Fruit fly (Drosophila melanogaster) whole organism, wandering third instar larva: ENCODE results near the gene Cox11.

Experiments
- Abd-B ChIP-seq: fragments of >200 bp; optimal IDR thresholded peaks from 2 replicates; lab custom pipeline; 2017; ENCODE audit warnings: missing biosample characterization, missing genetic modification characterization
- CG32264 ChIP-seq: fragments of 200-800 bp; sonication (Bioruptor generic); optimal IDR thresholded peaks from 2 replicates; lab custom pipeline; 2016; ENCODE audit warnings: missing biosample characterization, missing genetic modification characterization
- CG9705 ChIP-seq: fragments of 200-800 bp; sonication (Bioruptor generic); optimal IDR thresholded peaks from 2 replicates; lab custom pipeline; 2018; ENCODE audit warnings: missing biosample characterization, mild to moderate bottlenecking, missing genetic modification characterization
- CrebA ChIP-seq: fragments of 200-800 bp; sonication (Bioruptor generic); optimal IDR thresholded peaks from 2 replicates; lab custom pipeline; 2016; ENCODE audit warnings: missing biosample characterization, mild to moderate bottlenecking, missing genetic modification characterization, borderline replicate concordance
- Dfd ChIP-seq: fragments of >200 bp; optimal IDR thresholded peaks from 2 replicates; lab custom pipeline; 2017; ENCODE audit warnings: missing biosample characterization, missing genetic modification characterization
- Dif ChIP-seq: fragments of 200-275, 200-300 bp; sonication (Bioruptor generic); optimal IDR thresholded peaks from 2 replicates; lab custom pipeline; 2018; ENCODE audit warnings: missing biosample characterization, missing genetic modification characterization; ENCODE audit not compliant: partially characterized antibody
- GATAd ChIP-seq: sonication (Bioruptor generic); optimal IDR thresholded peaks from 2 replicates; lab custom pipeline; 2016; ENCODE audit warnings: missing biosample characterization, missing genetic modification characterization
- HLH106 ChIP-seq: fragments of 200-800 bp; optimal IDR thresholded peaks from 3 replicates; lab custom pipeline; 2019; ENCODE audit warnings: missing biosample characterization, mild to moderate bottlenecking, missing genetic modification characterization, moderate library complexity
- Hnf4 ChIP-seq: fragments of 200-800 bp; sonication (Bioruptor generic); optimal IDR thresholded peaks from 2 replicates; lab custom pipeline; 2016; ENCODE audit warnings: missing biosample characterization, mild to moderate bottlenecking, missing genetic modification characterization
- Hr78 ChIP-seq: fragments of >200 bp; optimal IDR thresholded peaks from 2 replicates; lab custom pipeline; 2017; ENCODE audit warnings: missing biosample characterization, missing genetic modification characterization
- Hr83 ChIP-seq: fragments of 200-300 bp; sonication (Bioruptor generic); optimal IDR thresholded peaks from 2 replicates; lab custom pipeline; 2016; ENCODE audit warnings: missing biosample characterization, mild to moderate bottlenecking, missing genetic modification characterization, moderate library complexity; ENCODE audit not compliant: poor library complexity, severe bottlenecking
- Jra ChIP-seq: sonication (Bioruptor generic); optimal IDR thresholded peaks from 2 replicates; lab custom pipeline; 2016; ENCODE audit warnings: missing biosample characterization, missing genetic modification characterization
- Mio ChIP-seq: sonication (Bioruptor generic); optimal IDR thresholded peaks from 2 replicates; lab custom pipeline; 2016; ENCODE audit warnings: missing biosample characterization, missing genetic modification characterization
- Myc ChIP-seq: fragments of >200 bp; optimal IDR thresholded peaks from 2 replicates; lab custom pipeline; 2017
- N ChIP-seq: fragments of >200 bp; optimal IDR thresholded peaks from 2 replicates; lab custom pipeline; 2018; ENCODE audit warnings: missing biosample characterization, missing external identifiers, missing genetic modification characterization
- OdsH ChIP-seq: fragments of 200-800 bp; sonication (Bioruptor generic); optimal IDR thresholded peaks from 2 replicates; lab custom pipeline; 2016; ENCODE audit warnings: missing biosample characterization, mild to moderate bottlenecking, missing genetic modification characterization
- Rel ChIP-seq, 2 experiments: fragments of 200-800 bp; sonication (Bioruptor generic) in 1 of 2; optimal IDR thresholded peaks; 2 replicates in 1 of 2; 3 replicates in 1 of 2; lab custom pipeline; 2016 to 2019; ENCODE audit warnings: mild to moderate bottlenecking in 2 of 2, missing biosample characterization in 2 of 2, missing genetic modification characterization in 2 of 2, moderate library complexity in 1 of 2
- Sp1 ChIP-seq: fragments of 200-800 bp; sonication (Bioruptor generic); optimal IDR thresholded peaks from 3 replicates; lab custom pipeline; 2019; ENCODE audit warnings: missing biosample characterization, mild to moderate bottlenecking, missing genetic modification characterization, moderate library complexity
- Vsx2 ChIP-seq: fragments of 200-300, 225-300 bp; sonication (Bioruptor generic); optimal IDR thresholded peaks from 2 replicates; lab custom pipeline; 2018; ENCODE audit warnings: missing biosample characterization, missing genetic modification characterization; ENCODE audit not compliant: partially characterized antibody
- br ChIP-seq: fragments of 200-800 bp; sonication (Bioruptor generic); optimal IDR thresholded peaks from 2 replicates; lab custom pipeline; 2016; ENCODE audit warnings: missing biosample characterization, missing genetic modification characterization
- brk ChIP-seq: fragments of 200-800 bp; sonication (Bioruptor generic); optimal IDR thresholded peaks from 2 replicates; lab custom pipeline; 2016; ENCODE audit warnings: missing biosample characterization, mild to moderate bottlenecking, missing genetic modification characterization
- dl ChIP-seq, 2 experiments: fragments of 175-275, 200-275 bp in 1 of 2; fragments of 200-275 bp in 1 of 2; sonication (Bioruptor generic); optimal IDR thresholded peaks; lab custom pipeline; 2018; ENCODE audit warnings: mild to moderate bottlenecking in 2 of 2, missing biosample characterization in 2 of 2, missing genetic modification characterization in 2 of 2, moderate library complexity in 2 of 2; ENCODE audit not compliant: partially characterized antibody in 2 of 2, insufficient read depth in 1 of 2
- dmrt93B ChIP-seq: fragments of 200-800 bp; sonication (Bioruptor generic); optimal IDR thresholded peaks from 2 replicates; lab custom pipeline; 2018; ENCODE audit warnings: missing biosample characterization, mild to moderate bottlenecking, missing genetic modification characterization
- dsf ChIP-seq: sonication (Bioruptor generic); optimal IDR thresholded peaks from 2 replicates; lab custom pipeline; 2016; ENCODE audit warnings: missing biosample characterization, missing genetic modification characterization, borderline replicate concordance
- ey ChIP-seq: fragments of 200-800 bp; sonication (Bioruptor generic); optimal IDR thresholded peaks from 2 replicates; lab custom pipeline; 2016; ENCODE audit warnings: missing biosample characterization, missing genetic modification characterization
- foxo ChIP-seq, 2 experiments: fragments of 200-800 bp; sonication (Bioruptor generic); optimal IDR thresholded peaks; 2 replicates in 1 of 2; 3 replicates in 1 of 2; lab custom pipeline; 2016 to 2017; ENCODE audit warnings: missing biosample characterization in 2 of 2, missing genetic modification characterization in 2 of 2
- fru ChIP-seq: fragments of 200-800 bp; sonication (Bioruptor generic); optimal IDR thresholded peaks from 3 replicates; lab custom pipeline; 2016; ENCODE audit warnings: missing biosample characterization, mild to moderate bottlenecking, missing genetic modification characterization
- h ChIP-seq: fragments of 200-800 bp; sonication (Bioruptor generic); optimal IDR thresholded peaks from 3 replicates; lab custom pipeline; 2016; ENCODE audit warnings: missing biosample characterization, mild to moderate bottlenecking, missing genetic modification characterization
- jim ChIP-seq: fragments of 175-275, 200-325 bp; sonication (Bioruptor generic); optimal IDR thresholded peaks from 2 replicates; lab custom pipeline; 2016; ENCODE audit warnings: missing biosample characterization, mild to moderate bottlenecking, missing genetic modification characterization
- lola ChIP-seq: fragments of >200 bp; optimal IDR thresholded peaks from 2 replicates; lab custom pipeline; 2017; ENCODE audit warnings: missing biosample characterization, missing genetic modification characterization
- pan ChIP-seq: fragments of >200 bp; optimal IDR thresholded peaks from 2 replicates; lab custom pipeline; 2017
- psq ChIP-seq: fragments of 200-800 bp; sonication (Bioruptor generic); optimal IDR thresholded peaks from 3 replicates; lab custom pipeline; 2017; ENCODE audit warnings: missing biosample characterization, mild to moderate bottlenecking, missing genetic modification characterization, moderate library complexity
- rgr ChIP-seq: fragments of 200-800 bp; sonication (Bioruptor generic); optimal IDR thresholded peaks from 3 replicates; lab custom pipeline; 2016; ENCODE audit warnings: missing biosample characterization, mild to moderate bottlenecking, missing genetic modification characterization
- sage ChIP-seq: fragments of 200-800 bp; sonication (Bioruptor generic); optimal IDR thresholded peaks from 2 replicates; lab custom pipeline; 2016; ENCODE audit warnings: missing biosample characterization, mild to moderate bottlenecking, missing genetic modification characterization
- sv ChIP-seq: fragments of 200-800 bp; sonication (Bioruptor generic); optimal IDR thresholded peaks from 3 replicates; lab custom pipeline; 2016; ENCODE audit warnings: missing biosample characterization, missing genetic modification characterization
- tai ChIP-seq: sonication (Bioruptor generic); optimal IDR thresholded peaks from 2 replicates; lab custom pipeline; 2016; ENCODE audit warnings: missing biosample characterization, missing genetic modification characterization
- usp ChIP-seq: fragments of >200 bp; optimal IDR thresholded peaks from 2 replicates; lab custom pipeline; 2017; ENCODE audit warnings: missing biosample characterization, missing genetic modification characterization
- woc ChIP-seq: sonication (Bioruptor generic); optimal IDR thresholded peaks from 2 replicates; lab custom pipeline; 2016; ENCODE audit warnings: missing biosample characterization, mild to moderate bottlenecking, missing genetic modification characterization

The Cox11 gene

dm6 chr2L:5519846-5520384, 6.8 kb upstream of the Cox11 start, which contains the start of the genes CG7382 and cl (continued):
- no peak for TF ChIP-seq Dif
- TF ChIP-seq dl (GFP tag; optimal IDR thresholded peaks at IDR 0.05; lab: Kevin White, UChicago; ENCODE audit: insufficient read depth in 1 of 2, partially characterized antibody in 2 of 2), result no peak
- peak; percentile 12 for TF ChIP-seq rgr (GFP tag; lab: Kevin White, UChicago)
- TF ChIP-seq GATAd (GFP tag; lab: Kevin White, UChicago), result no peak
- TF ChIP-seq Vsx2 (GFP tag; lab: Kevin White, UChicago), result no peak
- peak; percentile 71 for TF ChIP-seq HLH106 (tag; lab: Kevin White, UChicago)
- TF ChIP-seq brk, result no peak

dm6 chr2L:5520757-5521156, 6.0 kb upstream of the Cox11 start:
- TF ChIP-seq CG32264 (no peak), foxo (GFP tag; optimal IDR thresholded peaks at IDR 0.05; lab: Kevin White, UChicago) (peak in 1 of 2 experiments; percentile 18), rgr (GFP tag; lab: Kevin White, UChicago) (peak; percentile 7)

- peak; percentile 61 for TF ChIP-seq ey (GFP tag; lab: Kevin White, UChicago)
- no peak for TF ChIP-seq Dfd (GFP tag; lab: Kevin White, UChicago)
- TF ChIP-seq N, result no peak
- TF ChIP-seq CG9705 (GFP tag; lab: Kevin White, UChicago), result peak; percentile 51
- no peak for TF ChIP-seq usp (GFP tag; lab: Kevin White, UChicago)
- peak; percentile 72 for TF ChIP-seq psq (GFP tag; lab: Kevin White, UChicago)
- no peak for TF ChIP-seq brk
- TF ChIP-seq Hnf4 (GFP tag; lab: Kevin White, UChicago), result no peak
- peak; percentile 71 for TF ChIP-seq Myc (lab: Kevin White, UChicago)
- no peak for TF ChIP-seq br (GFP tag; lab: Kevin White, UChicago)
- no peak for TF ChIP-seq pan (lab: Kevin White, UChicago)
- TF ChIP-seq lola (GFP tag; lab: Kevin White, UChicago), result no peak
- TF ChIP-seq dl (GFP tag; optimal IDR thresholded peaks at IDR 0.05; lab: Kevin White, UChicago; ENCODE audit: insufficient read depth in 1 of 2, partially characterized antibody in 2 of 2), result no peak
- TF ChIP-seq dmrt93B (GFP tag; lab: Kevin White, UChicago), result no peak
- peak; percentile 1 for TF ChIP-seq Hr83
- peak; percentile 65 for TF ChIP-seq sv (GFP tag; lab: Kevin White, UChicago)
- TF ChIP-seq Jra (GFP tag; lab: Kevin White, UChicago), result no peak
- TF ChIP-seq Dif, result no peak
- no peak for TF ChIP-seq tai
- TF ChIP-seq OdsH (GFP tag; lab: Kevin White, UChicago), result peak; percentile 70
- peak in 1 of 2 experiments; percentile 82 for TF ChIP-seq foxo (GFP tag; optimal IDR thresholded peaks at IDR 0.05; lab: Kevin White, UChicago)
- TF ChIP-seq CrebA (GFP tag; lab: Kevin White, UChicago), result no peak
- no peak for TF ChIP-seq Vsx2 (GFP tag; lab: Kevin White, UChicago)
- TF ChIP-seq Abd-B, result no peak
- TF ChIP-seq Mio, result no peak
- TF ChIP-seq Hr78 (GFP tag; lab: Kevin White, UChicago), result no peak
- TF ChIP-seq h, result no peak
- peak; percentile 82 for TF ChIP-seq HLH106 (tag; lab: Kevin White, UChicago)
- TF ChIP-seq woc, result no peak
- TF ChIP-seq sage (GFP tag; lab: Kevin White, UChicago), result no peak
- no peak for TF ChIP-seq jim (GFP tag; lab: Kevin White, UChicago)
- TF ChIP-seq fru (GFP tag; lab: Kevin White, UChicago), result no peak
- no peak for TF ChIP-seq CG32264
- no peak for TF ChIP-seq dsf (GFP tag; lab: Kevin White, UChicago)
- peak; percentile 79 for TF ChIP-seq Sp1 (GFP tag; lab: Kevin White, UChicago)
- TF ChIP-seq Rel (GFP tag; optimal IDR thresholded peaks at IDR 0.05; lab: Kevin White, UChicago), result no peak
- TF ChIP-seq Rel (tag; optimal IDR thresholded peaks at IDR 0.05; lab: Kevin White, UChicago), result peak; percentile 31
- TF ChIP-seq GATAd (GFP tag; lab: Kevin White, UChicago), result no peak
- peak; percentile 84 for TF ChIP-seq rgr (GFP tag; lab: Kevin White, UChicago)
Measured at dm6 chr2L:5523848-5524473, 2.8 kb upstream of the Cox11 start, which contains the start of the genes Vps52 and Elp4. Vps52 (minus strand) TSS chr2L:5523898. Elp4 (plus strand) TSS chr2L:5524139.
